Fruit fly (Drosophila melanogaster) whole organism, embryonic: ENCODE results near the gene Atg5.
A peak's percentile ranks its signal among the peaks of the same experiment; 100 is the strongest.

Experiments
- Adf1 ChIP-seq: fragments of 200-800 bp; sonication (Bioruptor generic); IDR thresholded peaks from 2 replicates; pipeline ENCODE4 v1.3.6; 2022; ENCODE audit warnings: missing biosample characterization, missing genetic modification characterization
- Awh ChIP-seq: fragments of 200-800 bp; sonication (Bioruptor generic); IDR thresholded peaks from 2 replicates; pipeline ENCODE4, ENCODE4 v1.3.6; 2022; ENCODE audit warnings: missing biosample characterization, missing genetic modification characterization
- CG1024 ChIP-seq: fragments of 200-800 bp; sonication (Bioruptor generic); IDR thresholded peaks from 2 replicates; pipeline ENCODE4 v1.3.6; 2022; ENCODE audit warnings: missing biosample characterization, missing genetic modification characterization
- CG10321 ChIP-seq: fragments of 200-800 bp; sonication (Bioruptor generic); IDR thresholded peaks from 2 replicates; pipeline ENCODE4 v1.3.6; 2022; ENCODE audit warnings: missing biosample characterization, missing genetic modification characterization
- CG10543 ChIP-seq: fragments of 200-800 bp; sonication (Bioruptor generic); optimal IDR thresholded peaks from 3 replicates; lab custom pipeline; 2017; ENCODE audit warnings: missing biosample characterization, mild to moderate bottlenecking, missing genetic modification characterization, moderate library complexity
- CG12769 ChIP-seq: fragments of 200-800 bp; sonication (Bioruptor generic); optimal IDR thresholded peaks from 2 replicates; lab custom pipeline; 2019; ENCODE audit warnings: missing biosample characterization, mild to moderate bottlenecking, missing genetic modification characterization, moderate library complexity
- CG13287 ChIP-seq: fragments of 200-800 bp; sonication (Bioruptor generic); IDR thresholded peaks from 2 replicates; pipeline ENCODE4 v1.3.6; 2022; ENCODE audit warnings: missing biosample characterization, missing genetic modification characterization; ENCODE audit not compliant: partially characterized antibody
- CG17829 ChIP-seq: fragments of 200-800 bp; optimal IDR thresholded peaks from 2 replicates; lab custom pipeline; 2019; ENCODE audit warnings: missing biosample characterization, mild to moderate bottlenecking, missing genetic modification characterization, moderate library complexity
- CG3163 ChIP-seq: fragments of 200-800 bp; sonication (Bioruptor generic); optimal IDR thresholded peaks from 3 replicates; lab custom pipeline; 2016; ENCODE audit warnings: missing biosample characterization, missing genetic modification characterization
- CG34224 ChIP-seq: fragments of 200-800 bp; sonication (Bioruptor generic); IDR thresholded peaks from 3 replicates; pipeline ENCODE4 v1.3.6; 2022; ENCODE audit warnings: missing biosample characterization, missing genetic modification characterization; ENCODE audit not compliant: partially characterized antibody
- CG34376 ChIP-seq: fragments of 200-800 bp; sonication (Bioruptor generic); optimal IDR thresholded peaks from 2 replicates; lab custom pipeline; 2018; ENCODE audit warnings: missing biosample characterization, mild to moderate bottlenecking, missing genetic modification characterization
- CG4282 ChIP-seq: fragments of 200-800 bp; sonication (Bioruptor generic); optimal IDR thresholded peaks from 2 replicates; lab custom pipeline; 2016; ENCODE audit warnings: missing biosample characterization, missing genetic modification characterization
- CG4360 ChIP-seq: fragments of 200-800 bp; sonication (Bioruptor generic); IDR thresholded peaks from 2 replicates; pipeline ENCODE4 v1.3.6; 2022; ENCODE audit warnings: missing biosample characterization, missing genetic modification characterization
- CG5180 ChIP-seq: fragments of 200-800 bp; sonication (Bioruptor generic); optimal IDR thresholded peaks from 3 replicates; lab custom pipeline; 2017; ENCODE audit warnings: missing biosample characterization, missing genetic modification characterization, mild to moderate bottlenecking, moderate library complexity, missing genetic modification reagents
- CG7271 ChIP-seq: fragments of 200-800 bp; sonication (Bioruptor generic); optimal IDR thresholded peaks from 2 replicates; lab custom pipeline; 2018; ENCODE audit warnings: missing biosample characterization, mild to moderate bottlenecking, missing genetic modification characterization, moderate library complexity
- CG7745 ChIP-seq: fragments of 200-800 bp; sonication (Bioruptor generic); optimal IDR thresholded peaks from 2 replicates; lab custom pipeline; 2018; ENCODE audit warnings: missing biosample characterization, mild to moderate bottlenecking, missing genetic modification characterization, moderate library complexity
- CG7987 ChIP-seq: fragments of 200-800 bp; sonication (Bioruptor generic); optimal IDR thresholded peaks from 2 replicates; lab custom pipeline; 2018; ENCODE audit warnings: missing biosample characterization, mild to moderate bottlenecking, missing genetic modification characterization, moderate library complexity
- CG8290 ChIP-seq, 3 experiments: fragments of 200-800 bp; sonication (Bioruptor generic); optimal IDR thresholded peaks; 2 replicates each; lab custom pipeline; 2016 to 2019; ENCODE audit warnings: missing biosample characterization in 3 of 3, missing genetic modification characterization in 3 of 3, mild to moderate bottlenecking in 2 of 3, moderate library complexity in 1 of 3
- CG8388 ChIP-seq: fragments of 200-800 bp; sonication (Bioruptor generic); optimal IDR thresholded peaks from 2 replicates; lab custom pipeline; 2019; ENCODE audit warnings: missing biosample characterization, mild to moderate bottlenecking, missing genetic modification characterization, moderate library complexity
- CG8478 ChIP-seq: fragments of >200 bp; optimal IDR thresholded peaks from 2 replicates; lab custom pipeline; 2018
- CG8765 ChIP-seq: fragments of 200-800 bp; sonication (Bioruptor generic); IDR thresholded peaks from 2 replicates; pipeline ENCODE4 v1.3.6; 2022; ENCODE audit warnings: missing biosample characterization, missing genetic modification characterization
- CG9727 ChIP-seq: fragments of 200-800 bp; sonication (Bioruptor generic); optimal IDR thresholded peaks from 3 replicates; lab custom pipeline; 2017; ENCODE audit warnings: missing biosample characterization, mild to moderate bottlenecking, missing genetic modification characterization
- CG9932 ChIP-seq: fragments of 200-800 bp; sonication (Bioruptor generic); IDR thresholded peaks from 2 replicates; pipeline ENCODE4 v1.3.6; 2022; ENCODE audit warnings: missing biosample characterization, missing genetic modification characterization
- Chrac-16 ChIP-seq: fragments of 200-800 bp; sonication (Bioruptor generic); optimal IDR thresholded peaks from 3 replicates; lab custom pipeline; 2016; ENCODE audit warnings: missing biosample characterization, missing genetic modification characterization
- Dad ChIP-seq: fragments of 200-800 bp; sonication (Bioruptor generic); optimal IDR thresholded peaks from 3 replicates; lab custom pipeline; 2016; ENCODE audit warnings: missing biosample characterization, missing genetic modification characterization
- Dbx ChIP-seq: fragments of 200-800 bp; sonication (Bioruptor generic); IDR thresholded peaks from 3 replicates; pipeline ENCODE4 v1.3.6; 2022; ENCODE audit warnings: missing biosample characterization, missing genetic modification characterization
- HmgD ChIP-seq: fragments of 200-800 bp; sonication (Bioruptor generic); optimal IDR thresholded peaks from 3 replicates; lab custom pipeline; 2016; ENCODE audit warnings: missing biosample characterization, missing genetic modification characterization
- Med ChIP-seq: fragments of 200-800 bp; sonication (Bioruptor generic); peaks from one replicate; lab custom pipeline; 2016; ENCODE audit warnings: missing biosample characterization, missing genetic modification characterization, mild to moderate bottlenecking, inconsistent platforms, moderate library complexity
- Nf-YA ChIP-seq: fragments of 200-800 bp; sonication (Bioruptor generic); IDR thresholded peaks from 2 replicates; pipeline ENCODE4 v1.3.6; 2022; ENCODE audit warnings: missing biosample characterization, missing genetic modification characterization
- PHDP ChIP-seq: fragments of 200-800 bp; sonication (Bioruptor generic); optimal IDR thresholded peaks from 3 replicates; lab custom pipeline; 2018; ENCODE audit warnings: missing biosample characterization, mild to moderate bottlenecking, missing genetic modification characterization, moderate library complexity
- Poxn ChIP-seq: fragments of 200-800 bp; sonication (Bioruptor generic); IDR thresholded peaks from 2 replicates; pipeline ENCODE4 v1.3.6; 2022; ENCODE audit warnings: missing biosample characterization, missing genetic modification characterization
- Scr ChIP-seq: fragments of 200-800 bp; sonication (Bioruptor generic); IDR thresholded peaks from 2 replicates; pipeline ENCODE4 v1.3.6; 2022; ENCODE audit warnings: missing biosample characterization, missing genetic modification characterization; ENCODE audit not compliant: partially characterized antibody
- cg ChIP-seq: fragments of 200-800 bp; sonication (Bioruptor generic); optimal IDR thresholded peaks from 3 replicates; lab custom pipeline; 2019; ENCODE audit warnings: missing biosample characterization, mild to moderate bottlenecking, missing genetic modification characterization, moderate library complexity
- chm ChIP-seq: fragments of 200-800 bp; sonication (Bioruptor generic); IDR thresholded peaks from 2 replicates; pipeline ENCODE4 v1.3.6; 2022; ENCODE audit warnings: missing biosample characterization, missing genetic modification characterization
- ci ChIP-seq: fragments of 200-800 bp; sonication (Bioruptor generic); IDR thresholded peaks from 3 replicates; pipeline ENCODE4 v1.3.6; 2022; ENCODE audit warnings: missing biosample characterization, missing genetic modification characterization
- crol ChIP-seq: fragments of 200-800 bp; sonication (Bioruptor generic); IDR thresholded peaks from 2 replicates; pipeline ENCODE4 v1.3.6; 2022; ENCODE audit warnings: missing biosample characterization, missing genetic modification characterization
- klu ChIP-seq: fragments of 200-800 bp; sonication (Bioruptor generic); IDR thresholded peaks from 2 replicates; pipeline ENCODE4 v1.3.6; 2022; ENCODE audit warnings: missing biosample characterization, missing genetic modification characterization
- kni ChIP-seq: fragments of 200-800 bp; sonication (Bioruptor generic); optimal IDR thresholded peaks from 3 replicates; lab custom pipeline; 2017; ENCODE audit warnings: mild to moderate bottlenecking, missing biosample characterization, missing genetic modification reagents, missing genetic modification characterization
- knrl ChIP-seq: fragments of 200-800 bp; sonication (Bioruptor generic); IDR thresholded peaks from 3 replicates; pipeline ENCODE4 v1.3.6; 2022; ENCODE audit warnings: missing biosample characterization, missing genetic modification characterization; ENCODE audit not compliant: partially characterized antibody
- mirr ChIP-seq: fragments of 200-800 bp; sonication (Bioruptor generic); optimal IDR thresholded peaks from 3 replicates; lab custom pipeline; 2018; ENCODE audit warnings: missing biosample characterization, mild to moderate bottlenecking, missing genetic modification characterization
- sens ChIP-seq: fragments of 200-800 bp; sonication (Bioruptor generic); peaks from one replicate; lab custom pipeline; 2016; ENCODE audit warnings: missing biosample characterization, missing genetic modification characterization
- shn ChIP-seq: fragments of 200-800 bp; sonication (Bioruptor generic); optimal IDR thresholded peaks from 3 replicates; lab custom pipeline; 2016; ENCODE audit warnings: missing biosample characterization, missing genetic modification characterization
- sna ChIP-seq: fragments of 200-800 bp; sonication (Bioruptor generic); IDR thresholded peaks from 2 replicates; pipeline ENCODE4 v1.3.6; 2022; ENCODE audit warnings: missing biosample characterization, missing genetic modification characterization; ENCODE audit not compliant: partially characterized antibody
- sr ChIP-seq: fragments of 200-800 bp; sonication (Bioruptor generic); IDR thresholded peaks from 3 replicates; pipeline ENCODE4 v1.3.6; 2022; ENCODE audit warnings: missing biosample characterization, missing genetic modification characterization
- sug ChIP-seq: fragments of 200-800 bp; optimal IDR thresholded peaks from 2 replicates; lab custom pipeline; 2019; ENCODE audit warnings: missing biosample characterization, mild to moderate bottlenecking, missing genetic modification characterization, moderate library complexity
- wdn ChIP-seq: fragments of 200-800 bp; sonication (Bioruptor generic); IDR thresholded peaks from 2 replicates; pipeline ENCODE4 v1.3.6; 2022; ENCODE audit warnings: missing biosample characterization, missing genetic modification characterization
- z ChIP-seq: fragments of 200-800 bp; sonication (Bioruptor generic); IDR thresholded peaks from 3 replicates; pipeline ENCODE4 v1.3.6; 2022; ENCODE audit warnings: missing biosample characterization, missing genetic modification characterization
- zfh1 ChIP-seq: fragments of 200-800 bp; sonication (Bioruptor generic); IDR thresholded peaks from 3 replicates; pipeline ENCODE4 v1.3.6; 2022; ENCODE audit warnings: missing biosample characterization, missing genetic modification characterization

Atg5 gene

DNA sequence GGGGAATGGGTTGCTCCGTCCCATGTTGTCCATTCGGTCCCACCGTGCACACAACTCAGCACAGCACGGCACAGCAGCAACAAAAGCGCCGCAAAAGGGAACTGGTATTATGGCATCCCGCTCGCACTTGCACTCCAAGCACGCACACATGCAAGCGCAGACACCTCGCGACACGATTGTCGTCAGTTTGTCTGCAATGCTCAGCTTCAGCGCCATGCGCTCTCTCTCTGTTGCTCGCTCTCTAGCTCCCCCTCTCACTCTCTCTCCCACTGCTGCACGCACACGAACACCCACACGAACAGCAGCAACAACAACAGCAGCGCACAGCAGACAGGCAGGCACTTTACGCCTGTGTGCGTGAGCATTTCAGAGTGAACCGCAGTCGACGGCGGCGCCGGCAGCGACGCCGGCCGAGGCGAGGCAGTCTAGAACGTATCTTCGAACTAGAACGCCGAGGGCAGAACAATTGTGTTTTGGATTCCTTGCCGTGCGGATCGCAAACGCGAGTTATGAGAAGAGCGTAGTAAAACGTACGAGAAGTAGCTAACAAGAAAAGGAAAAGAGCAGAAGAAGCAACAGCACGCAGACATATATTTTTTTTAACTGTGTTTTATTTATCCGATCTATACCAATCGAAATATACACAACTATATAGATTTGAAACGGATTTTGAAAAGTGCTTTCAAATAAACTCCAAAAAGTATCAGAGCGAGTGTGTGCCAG lies 15.9 kb downstream of the Atg5 start, which contains the start of gene brk (continued):
- TF ChIP-seq Nf-YA (GFP tag; lab: Robert Waterston, UW) = no peak
- TF ChIP-seq sna (GFP tag; lab: Robert Waterston, UW) = peak; percentile 50; the same call in 1 of the 2 replicates
- peak; percentile 73 for TF ChIP-seq CG5180
- TF ChIP-seq CG8478 = peak; percentile 98
- TF ChIP-seq zfh1 (GFP tag; lab: Robert Waterston, UW) = 0 out of 3 replicates have a peak, but pooled peaks have one; percentile 23
- TF ChIP-seq CG8290 (GFP tag; optimal IDR thresholded peaks at IDR 0.05; lab: Kevin White, UChicago) = no peak
- TF ChIP-seq CG8290 (tag; optimal IDR thresholded peaks at IDR 0.05; lab: Kevin White, UChicago) = peak in 1 of 2 experiments; percentile 40
- TF ChIP-seq CG13287 (GFP tag; lab: Robert Waterston, UW) = peak; percentile 61
- TF ChIP-seq Scr = 0 out of 2 replicates have a peak, but pooled peaks have one; percentile 34
- peak; percentile 27 for TF ChIP-seq CG10543 (GFP tag; lab: Kevin White, UChicago)
- peak; percentile 99 for TF ChIP-seq Med
- no peak for TF ChIP-seq CG7745 (tag; lab: Kevin White, UChicago)
- peak; percentile 80 for TF ChIP-seq CG10321 (GFP tag; lab: Robert Waterston, UW)
- peak; percentile 99 for TF ChIP-seq shn (GFP tag; lab: Kevin White, UChicago)
- peak; percentile 100 for TF ChIP-seq Adf1 (GFP tag; lab: Robert Waterston, UW)
- TF ChIP-seq CG4360 (GFP tag; lab: Robert Waterston, UW) = peak; percentile 100
- TF ChIP-seq cg (GFP tag; lab: Kevin White, UChicago) = peak; percentile 99
- no peak; the same call in 2 of the 3 replicates for TF ChIP-seq Dbx (GFP tag; lab: Robert Waterston, UW)
- peak; percentile 45 for TF ChIP-seq CG3163
- no peak for TF ChIP-seq PHDP (tag; lab: Kevin White, UChicago)
- TF ChIP-seq CG7987 (GFP tag; lab: Kevin White, UChicago) = peak; percentile 66
- peak; percentile 90 for TF ChIP-seq CG12769
- TF ChIP-seq CG4282 (GFP tag; lab: Kevin White, UChicago) = peak; percentile 22
- peak; percentile 61 for TF ChIP-seq mirr (GFP tag; lab: Kevin White, UChicago)
- 0 out of 3 replicates have a peak, but pooled peaks have one; percentile 32 for TF ChIP-seq knrl (GFP tag; lab: Robert Waterston, UW)
- TF ChIP-seq CG17829 (tag; lab: Kevin White, UChicago) = peak; percentile 20
- TF ChIP-seq HmgD (GFP tag; lab: Kevin White, UChicago) = peak; percentile 71
- peak; percentile 13 for TF ChIP-seq CG34376 (GFP tag; lab: Kevin White, UChicago)
- peak; percentile 28 for TF ChIP-seq sug (tag; lab: Kevin White, UChicago)
- 0 out of 2 replicates have a peak, but pooled peaks have one; percentile 18 for TF ChIP-seq CG1024 (GFP tag; lab: Robert Waterston, UW)
- TF ChIP-seq ci (GFP tag; lab: Robert Waterston, UW) = peak; percentile 44; the same call in 1 of the 3 replicates
- TF ChIP-seq Awh (GFP tag; lab: Robert Waterston, UW) = no peak
- peak; percentile 48; the same call in 1 of the 3 replicates for TF ChIP-seq z (GFP tag; lab: Robert Waterston, UW)
- peak; percentile 98 for TF ChIP-seq sr
- 0 out of 2 replicates have a peak, but pooled peaks have one; percentile 1 for TF ChIP-seq wdn (GFP tag; lab: Robert Waterston, UW)
- peak; percentile 39 for TF ChIP-seq CG7271
- peak; percentile 91 for TF ChIP-seq sens
- no peak for TF ChIP-seq Dad (GFP tag; lab: Kevin White, UChicago)
- peak; percentile 39; the same call in 1 of the 2 replicates for TF ChIP-seq chm (GFP tag; lab: Robert Waterston, UW)
- TF ChIP-seq Poxn (GFP tag; lab: Robert Waterston, UW) = no peak
- peak; percentile 34; the same call in 1 of the 2 replicates for TF ChIP-seq CG9932 (GFP tag; lab: Robert Waterston, UW)
- peak; percentile 87 for TF ChIP-seq CG8765
- TF ChIP-seq kni = peak; percentile 89
- 0 out of 2 replicates have a peak, but pooled peaks have one; percentile 36 for TF ChIP-seq klu (GFP tag; lab: Robert Waterston, UW)
- no peak for TF ChIP-seq CG8388 (GFP tag; lab: Kevin White, UChicago)
- TF ChIP-seq Chrac-16 = no peak
- TF ChIP-seq CG9727 (GFP tag; lab: Kevin White, UChicago) = no peak
- peak; percentile 53; the same call in 1 of the 3 replicates for TF ChIP-seq CG34224 (GFP tag; lab: Robert Waterston, UW)
- peak; percentile 97 for TF ChIP-seq crol (GFP tag; lab: Robert Waterston, UW)
